Worm (Caenorhabditis elegans) whole organism, mixed stage, embryonic: ENCODE results near the gene Y17G9B.4.
A peak's percentile ranks its signal among the peaks of the same experiment; 100 is the strongest.

ENCODE experiments used
- M03D4.4 ChIP-seq: sonication (generic microtip); optimal IDR thresholded peaks from 2 replicates; lab custom pipeline; 2017; ENCODE audit warnings: mild to moderate bottlenecking, missing genetic modification characterization, missing compliant biosample characterization
- bed-3 ChIP-seq: fragments of 200-800 bp; sonication (Bioruptor generic); optimal IDR thresholded peaks from 3 replicates; lab custom pipeline; 2018; ENCODE audit warnings: mild to moderate bottlenecking, missing genetic modification characterization, moderate library complexity, missing compliant biosample characterization
- blmp-1 ChIP-seq: fragments of 150-350 bp; optimal IDR thresholded peaks from 2 replicates; lab custom pipeline; 2014; ENCODE audit warnings: missing biosample characterization, missing genetic modification characterization
- ceh-39 ChIP-seq: fragments of 150-350 bp; optimal IDR thresholded peaks from 2 replicates; lab custom pipeline; 2014; ENCODE audit warnings: missing biosample characterization, missing genetic modification characterization
- ceh-43 ChIP-seq: fragments of 200-800 bp; sonication (Bioruptor generic); optimal IDR thresholded peaks from 2 replicates; lab custom pipeline; 2018; ENCODE audit warnings: mild to moderate bottlenecking, missing genetic modification characterization, moderate library complexity, missing compliant biosample characterization
- ceh-83 ChIP-seq: fragments of 200-800 bp; sonication (Bioruptor generic); optimal IDR thresholded peaks from 2 replicates; lab custom pipeline; 2018; ENCODE audit warnings: mild to moderate bottlenecking, missing genetic modification characterization, missing compliant biosample characterization
- ces-1 ChIP-seq: fragments of 150-350 bp; optimal IDR thresholded peaks from 2 replicates; lab custom pipeline; 2014; ENCODE audit warnings: missing biosample characterization, missing genetic modification reagents, missing genetic modification characterization
- cnd-1 ChIP-seq: fragments of 200-800 bp; sonication (Bioruptor generic); optimal IDR thresholded peaks from 2 replicates; lab custom pipeline; 2018; ENCODE audit warnings: mild to moderate bottlenecking, missing genetic modification characterization, missing compliant biosample characterization
- drap-1 ChIP-seq: fragments of 200-800 bp; sonication (Bioruptor generic); optimal IDR thresholded peaks from 3 replicates; lab custom pipeline; 2018; ENCODE audit warnings: mild to moderate bottlenecking, missing genetic modification characterization, missing compliant biosample characterization
- elt-1 ChIP-seq: sonication (generic microtip); optimal IDR thresholded peaks from 2 replicates; lab custom pipeline; 2017; ENCODE audit warnings: missing genetic modification characterization, mild to moderate bottlenecking, missing compliant biosample characterization, antibody characterized with exemption, moderate library complexity, borderline replicate concordance; ENCODE audit not compliant: insufficient read depth
- elt-3 ChIP-seq: fragments of 150-350 bp; optimal IDR thresholded peaks from 2 replicates; lab custom pipeline; 2014; ENCODE audit warnings: missing biosample characterization, missing genetic modification characterization
- flh-1 ChIP-seq: fragments of 200-800 bp; sonication (Bioruptor generic); optimal IDR thresholded peaks from 2 replicates; lab custom pipeline; 2018; ENCODE audit warnings: mild to moderate bottlenecking, missing genetic modification characterization, moderate library complexity, missing compliant biosample characterization
- ham-2 ChIP-seq: fragments of 200-800 bp; sonication (Bioruptor generic); optimal IDR thresholded peaks from 2 replicates; lab custom pipeline; 2018; ENCODE audit warnings: mild to moderate bottlenecking, missing genetic modification characterization, missing compliant biosample characterization
- hlh-1 ChIP-seq: fragments of 150-350 bp; optimal IDR thresholded peaks from 2 replicates; lab custom pipeline; 2014; ENCODE audit warnings: missing biosample characterization, missing genetic modification reagents, missing genetic modification characterization
- lin-13 ChIP-seq: fragments of 150-350 bp; optimal IDR thresholded peaks from 2 replicates; lab custom pipeline; 2014; ENCODE audit warnings: missing biosample characterization, missing genetic modification characterization
- lin-32 ChIP-seq: fragments of 200-800 bp; sonication (Bioruptor generic); optimal IDR thresholded peaks from 2 replicates; lab custom pipeline; 2018; ENCODE audit warnings: mild to moderate bottlenecking, missing genetic modification characterization, missing compliant biosample characterization
- lsy-2 ChIP-seq: fragments of 150-350 bp; optimal IDR thresholded peaks from 2 replicates; lab custom pipeline; 2014; ENCODE audit warnings: missing biosample characterization, missing genetic modification characterization
- mab-5 ChIP-seq: fragments of 150-350 bp; optimal IDR thresholded peaks from 2 replicates; lab custom pipeline; 2014; ENCODE audit warnings: missing biosample characterization, missing genetic modification characterization
- mep-1 ChIP-seq: fragments of 150-350 bp; optimal IDR thresholded peaks from 2 replicates; lab custom pipeline; 2017; ENCODE audit warnings: missing biosample characterization, missing genetic modification reagents, missing genetic modification characterization, inconsistent platforms
- mls-2 ChIP-seq: sonication (generic microtip); optimal IDR thresholded peaks from 2 replicates; lab custom pipeline; 2016; ENCODE audit warnings: mild to moderate bottlenecking, missing genetic modification characterization, moderate library complexity, missing compliant biosample characterization
- nhr-12 ChIP-seq: fragments of 150-350 bp; optimal IDR thresholded peaks from 2 replicates; lab custom pipeline; 2014; ENCODE audit warnings: missing biosample characterization, missing genetic modification characterization
- nhr-2 ChIP-seq: fragments of 150-350 bp; optimal IDR thresholded peaks from 2 replicates; lab custom pipeline; 2014; ENCODE audit warnings: missing biosample characterization, missing genetic modification characterization
- nhr-237 ChIP-seq: fragments of 150-350 bp; optimal IDR thresholded peaks from 2 replicates; lab custom pipeline; 2014; ENCODE audit warnings: missing biosample characterization, missing genetic modification characterization
- nhr-28 ChIP-seq: fragments of 150-350 bp; optimal IDR thresholded peaks from 2 replicates; lab custom pipeline; 2014; ENCODE audit warnings: missing biosample characterization, missing genetic modification characterization
- nhr-76 ChIP-seq: sonication (generic microtip); optimal IDR thresholded peaks from 2 replicates; lab custom pipeline; 2017; ENCODE audit warnings: missing biosample characterization, missing genetic modification characterization
- pha-4 ChIP-seq: fragments of 150-350 bp; optimal IDR thresholded peaks from 2 replicates; lab custom pipeline; 2018; ENCODE audit warnings: missing biosample characterization, missing genetic modification reagents, missing genetic modification characterization
- sem-2 ChIP-seq: fragments of 200-800 bp; sonication (Bioruptor generic); optimal IDR thresholded peaks from 2 replicates; lab custom pipeline; 2018; ENCODE audit warnings: mild to moderate bottlenecking, missing genetic modification characterization, missing compliant biosample characterization
- snpc-4 ChIP-seq: fragments of 150-350 bp; optimal IDR thresholded peaks from 2 replicates; lab custom pipeline; 2014; ENCODE audit warnings: missing biosample characterization, missing genetic modification characterization
- sptf-1 ChIP-seq: sonication (generic microtip); optimal IDR thresholded peaks from 2 replicates; lab custom pipeline; 2017; ENCODE audit warnings: mild to moderate bottlenecking, missing genetic modification characterization, moderate library complexity, missing compliant biosample characterization
- tbx-8 ChIP-seq: fragments of 200-800 bp; sonication (Bioruptor generic); optimal IDR thresholded peaks from 2 replicates; lab custom pipeline; 2018; ENCODE audit warnings: mild to moderate bottlenecking, missing genetic modification characterization, moderate library complexity, missing compliant biosample characterization
- unc-120 ChIP-seq: sonication (generic microtip); optimal IDR thresholded peaks from 2 replicates; lab custom pipeline; 2017; ENCODE audit warnings: missing genetic modification characterization, missing compliant biosample characterization; ENCODE audit not compliant: poor library complexity, severe bottlenecking
- unc-39 ChIP-seq: fragments of 150-350 bp; optimal IDR thresholded peaks from 2 replicates; lab custom pipeline; 2014; ENCODE audit warnings: missing biosample characterization, missing genetic modification characterization
- unc-62 ChIP-seq: fragments of 150-350 bp; optimal IDR thresholded peaks from 2 replicates; lab custom pipeline; 2014; ENCODE audit warnings: missing biosample characterization, missing genetic modification reagents, missing genetic modification characterization
- zip-8 ChIP-seq: fragments of 150-350 bp; optimal IDR thresholded peaks from 2 replicates; lab custom pipeline; 2014; ENCODE audit warnings: missing biosample characterization, missing genetic modification characterization
- ztf-11 ChIP-seq: fragments of 150-350 bp; optimal IDR thresholded peaks from 2 replicates; lab custom pipeline; 2014; ENCODE audit warnings: missing biosample characterization, missing genetic modification characterization

The Y17G9B.4 gene

ce11 chrIV:4749728-4750278, 2.1 kb upstream of the Y17G9B.4 start, which contains the start of the genes rpl-20 and Y17G9B.5:
Gene rpl-20, minus strand, starts transcription at chrIV:4749778.
Gene Y17G9B.5, plus strand, starts transcription at chrIV:4750240.
- TF ChIP-seq nhr-28 (peak; percentile 86), nhr-12 (tag; lab: Kevin White, UChicago) (no peak), nhr-237 (tag; lab: Kevin White, UChicago) (peak; percentile 99), ceh-43 (GFP tag; lab: Kevin White, UChicago) (peak; percentile 88), mab-5 (tag; lab: Kevin White, UChicago) (peak; percentile 89), M03D4.4 (tag; lab: Kevin White, UChicago) (peak; percentile 94), nhr-2 (peak; percentile 61), lin-32 (GFP tag; lab: Kevin White, UChicago) (peak; percentile 78), blmp-1 (peak; percentile 33), lin-13 (tag; lab: Kevin White, UChicago) (peak; percentile 100), elt-1 (tag; lab: Kevin White, UChicago) (peak; percentile 67), hlh-1 (tag; lab: Kevin White, UChicago) (peak; percentile 73), unc-39 (tag; lab: Kevin White, UChicago) (no peak), tbx-8 (peak; percentile 89), pha-4 (peak; percentile 100), mep-1 (tag; lab: Kevin White, UChicago) (peak; percentile 100), ztf-11 (tag; lab: Kevin White, UChicago) (peak; percentile 84), flh-1 (GFP tag; lab: Kevin White, UChicago) (no peak), cnd-1 (peak; percentile 95), ham-2 (GFP tag; lab: Kevin White, UChicago) (peak; percentile 92), ceh-39 (tag; lab: Kevin White, UChicago) (peak; percentile 100), ceh-83 (peak; percentile 87), sem-2 (peak; percentile 54), bed-3 (peak; percentile 66), ces-1 (GFP tag; lab: Kevin White, UChicago) (peak; percentile 96), snpc-4 (tag; lab: Kevin White, UChicago) (no peak), zip-8 (tag; lab: Kevin White, UChicago) (no peak), lsy-2 (tag; lab: Kevin White, UChicago) (peak; percentile 100), mls-2 (peak; percentile 91), unc-120 (tag; lab: Kevin White, UChicago) (peak; percentile 86), nhr-76 (tag; lab: Kevin White, UChicago) (peak; percentile 13), unc-62 (peak; percentile 87), elt-3 (tag; lab: Kevin White, UChicago) (peak; percentile 88), drap-1 (GFP tag; lab: Kevin White, UChicago) (peak; percentile 93), sptf-1 (peak; percentile 97)

- TF ChIP-seq mls-2 (peak; percentile 38), ham-2 (GFP tag; lab: Kevin White, UChicago) (no peak), mep-1 (tag; lab: Kevin White, UChicago) (no peak), ces-1 (GFP tag; lab: Kevin White, UChicago) (peak; percentile 10), cnd-1 (peak; percentile 71), nhr-12 (tag; lab: Kevin White, UChicago) (no peak)
These were observed 4.2 kb downstream of the Y17G9B.4 start, which contains the start of the genes fbxb-77 and Y17G9B.11 for ce11 chrIV:4755929-4756655. Gene fbxb-77, minus strand, starts transcription at chrIV:4756157. Gene Y17G9B.11, plus strand, starts transcription at chrIV:4756605.

DNA sequence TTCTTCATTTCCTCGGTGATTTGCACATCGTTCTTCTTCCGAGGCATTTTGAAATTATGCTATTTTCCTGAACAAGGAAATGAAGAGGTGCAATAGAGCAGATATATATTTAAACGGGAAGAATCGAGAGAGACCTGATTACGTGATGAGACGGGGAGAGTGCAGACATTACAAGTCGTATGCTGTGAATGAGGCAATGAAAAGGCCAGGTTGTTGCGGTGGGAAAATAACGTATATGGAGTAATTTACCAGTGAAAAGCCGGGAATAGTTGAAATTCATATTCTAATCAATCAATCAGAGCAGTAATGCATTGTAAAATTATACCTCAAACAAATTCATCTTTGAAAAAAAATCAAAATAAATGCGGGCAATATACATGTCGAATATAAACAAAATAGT, 6.7 kb downstream of the Y17G9B.4 start, which contains the start of gene Y17G9B.8:
Gene Y17G9B.8, minus strand, starts transcription at position 182 of the 400 bp plus-strand sequence.
- TF ChIP-seq lin-13 (tag; lab: Kevin White, UChicago) (no peak), sptf-1 (peak; percentile 9)
- TF ChIP-seq, all 35 proteins: peak for 1
